Worm (Caenorhabditis elegans) whole organism, L2 larva: Measurements from ENCODE around the gene T28A11.20.

Source experiments
- C34F6.9 ChIP-seq: fragments of 150-350 bp; optimal IDR thresholded peaks from 2 replicates; lab custom pipeline; 2014; ENCODE audit warnings: missing biosample characterization, missing genetic modification characterization
- F13H6.1 ChIP-seq: sonication (generic microtip); optimal IDR thresholded peaks from 2 replicates; lab custom pipeline; 2016; ENCODE audit warnings: missing genetic modification characterization, missing compliant biosample characterization
- R02D3.7 ChIP-seq: fragments of 150-350 bp; optimal IDR thresholded peaks from 2 replicates; lab custom pipeline; 2014; ENCODE audit warnings: missing biosample characterization, missing genetic modification characterization
- Y55F3AM.14 ChIP-seq: fragments of 200-800 bp; sonication (Bioruptor generic); optimal IDR thresholded peaks from 2 replicates; lab custom pipeline; 2018; ENCODE audit warnings: mild to moderate bottlenecking, missing genetic modification characterization, missing compliant biosample characterization
- alr-1 ChIP-seq: fragments of 150-350 bp; optimal IDR thresholded peaks from 2 replicates; lab custom pipeline; 2014; ENCODE audit warnings: missing biosample characterization, missing genetic modification characterization
- aly-2 ChIP-seq: fragments of 150-350 bp; optimal IDR thresholded peaks from 2 replicates; lab custom pipeline; 2014; ENCODE audit warnings: missing biosample characterization, missing genetic modification characterization
- blmp-1 ChIP-seq: sonication (generic microtip); optimal IDR thresholded peaks from 2 replicates; lab custom pipeline; 2017; ENCODE audit warnings: missing genetic modification characterization, mild to moderate bottlenecking, missing compliant biosample characterization, antibody characterized with exemption, moderate library complexity; ENCODE audit not compliant: insufficient read depth
- ceh-82 ChIP-seq: fragments of 150-350 bp; optimal IDR thresholded peaks from 2 replicates; lab custom pipeline; 2014; ENCODE audit warnings: missing biosample characterization, missing genetic modification characterization
- crh-2 ChIP-seq: sonication (generic microtip); optimal IDR thresholded peaks from 2 replicates; lab custom pipeline; 2017; ENCODE audit warnings: missing biosample characterization, missing genetic modification characterization
- egl-27 ChIP-seq: sonication (generic microtip); optimal IDR thresholded peaks from 3 replicates; lab custom pipeline; 2017; ENCODE audit warnings: missing biosample characterization, missing genetic modification reagents, missing genetic modification characterization
- elt-1 ChIP-seq: fragments of 150-350 bp; optimal IDR thresholded peaks from 2 replicates; lab custom pipeline; 2014; ENCODE audit warnings: missing biosample characterization, missing genetic modification characterization
- elt-3 ChIP-seq: sonication (generic microtip); optimal IDR thresholded peaks from 2 replicates; lab custom pipeline; 2017; ENCODE audit warnings: missing biosample characterization, missing genetic modification characterization
- fos-1 ChIP-seq: fragments of 150-350 bp; optimal IDR thresholded peaks from 2 replicates; lab custom pipeline; 2014; ENCODE audit warnings: missing biosample characterization, missing genetic modification characterization
- lin-11 ChIP-seq: fragments of 150-350 bp; sonication (generic microtip); optimal IDR thresholded peaks from 2 replicates; lab custom pipeline; 2014; ENCODE audit warnings: missing biosample characterization, missing genetic modification characterization, inconsistent platforms, mixed read lengths
- lin-13 ChIP-seq: fragments of 150-350 bp; optimal IDR thresholded peaks from 2 replicates; lab custom pipeline; 2014; ENCODE audit warnings: missing biosample characterization, missing genetic modification reagents, missing genetic modification characterization
- lin-39 ChIP-seq: fragments of 150-350 bp; optimal IDR thresholded peaks from 2 replicates; lab custom pipeline; 2014; ENCODE audit warnings: missing biosample characterization, missing genetic modification reagents, missing genetic modification characterization
- mab-5 ChIP-seq: fragments of 150-350 bp; optimal IDR thresholded peaks from 2 replicates; lab custom pipeline; 2014; ENCODE audit warnings: missing biosample characterization, missing genetic modification characterization
- nhr-10 ChIP-seq: sonication (generic microtip); optimal IDR thresholded peaks from 2 replicates; lab custom pipeline; 2017; ENCODE audit warnings: missing biosample characterization, missing genetic modification characterization
- nhr-129 ChIP-seq: fragments of 150-350 bp; optimal IDR thresholded peaks from 2 replicates; lab custom pipeline; 2014; ENCODE audit warnings: missing biosample characterization, missing genetic modification characterization
- nhr-21 ChIP-seq: fragments of 150-350 bp; optimal IDR thresholded peaks from 2 replicates; lab custom pipeline; 2014; ENCODE audit warnings: missing biosample characterization, missing genetic modification characterization
- nhr-25 ChIP-seq: fragments of 150-350 bp; sonication (generic microtip); optimal IDR thresholded peaks from 3 replicates; lab custom pipeline; 2014; ENCODE audit warnings: missing biosample characterization, missing genetic modification characterization
- nhr-6 ChIP-seq: fragments of 150-350 bp; optimal IDR thresholded peaks from 2 replicates; lab custom pipeline; 2014; ENCODE audit warnings: missing biosample characterization, missing genetic modification characterization
- nhr-77 ChIP-seq: fragments of 150-350 bp; optimal IDR thresholded peaks from 2 replicates; lab custom pipeline; 2014; ENCODE audit warnings: missing biosample characterization, missing genetic modification characterization
- peb-1 ChIP-seq: fragments of 150-350 bp; optimal IDR thresholded peaks from 2 replicates; lab custom pipeline; 2014; ENCODE audit warnings: missing biosample characterization, missing genetic modification characterization
- sem-4 ChIP-seq: fragments of 150-350 bp; optimal IDR thresholded peaks from 2 replicates; lab custom pipeline; 2014; ENCODE audit warnings: missing biosample characterization, missing genetic modification reagents, missing genetic modification characterization
- skn-1 ChIP-seq: sonication (generic microtip); optimal IDR thresholded peaks from 2 replicates; lab custom pipeline; 2017; ENCODE audit warnings: missing biosample characterization, missing genetic modification characterization
- sma-3 ChIP-seq: sonication (generic microtip); optimal IDR thresholded peaks from 2 replicates; lab custom pipeline; 2016; ENCODE audit warnings: missing genetic modification reagents, missing genetic modification characterization, missing compliant biosample characterization
- unc-39 ChIP-seq: fragments of 150-350 bp; optimal IDR thresholded peaks from 2 replicates; lab custom pipeline; 2014; ENCODE audit warnings: missing biosample characterization, missing genetic modification characterization
- unc-55 ChIP-seq: fragments of 150-350 bp; sonication (generic microtip); optimal IDR thresholded peaks from 3 replicates; lab custom pipeline; 2014; ENCODE audit warnings: missing biosample characterization, missing genetic modification reagents, missing genetic modification characterization
- unc-62 ChIP-seq: fragments of 150-350 bp; optimal IDR thresholded peaks from 2 replicates; lab custom pipeline; 2014; ENCODE audit warnings: missing biosample characterization, missing genetic modification reagents, missing genetic modification characterization
- zag-1 ChIP-seq: fragments of 150-350 bp; optimal IDR thresholded peaks from 2 replicates; lab custom pipeline; 2014; ENCODE audit warnings: missing biosample characterization, missing genetic modification characterization
- ztf-1 ChIP-seq: fragments of 200-800 bp; sonication (Bioruptor generic); conservative IDR thresholded peaks from 2 replicates; pipeline ENCODE4 v1.3.6; 2022; ENCODE audit warnings: missing genetic modification characterization, missing compliant biosample characterization
- ztf-11 ChIP-seq: sonication (generic microtip); optimal IDR thresholded peaks from 2 replicates; lab custom pipeline; 2017; ENCODE audit warnings: missing biosample characterization, missing genetic modification characterization
- ztf-4 ChIP-seq: fragments of 150-350 bp; optimal IDR thresholded peaks from 2 replicates; lab custom pipeline; 2014; ENCODE audit warnings: missing biosample characterization, missing genetic modification characterization

T28A11.20 gene

ce11 chrV:3289267-3289666 lies 16.2 kb upstream of the T28A11.20 start, which contains the start of gene F35F10.6:
Gene F35F10.6, minus strand, starts transcription at chrV:3289367.
- no peak for TF ChIP-seq R02D3.7 (tag; lab: Kevin White, UChicago)
- TF ChIP-seq lin-11 (tag; lab: Kevin White, UChicago): no peak
- TF ChIP-seq elt-1 (tag; lab: Kevin White, UChicago): no peak
- TF ChIP-seq F13H6.1 (tag; lab: Kevin White, UChicago): no peak

DNA sequence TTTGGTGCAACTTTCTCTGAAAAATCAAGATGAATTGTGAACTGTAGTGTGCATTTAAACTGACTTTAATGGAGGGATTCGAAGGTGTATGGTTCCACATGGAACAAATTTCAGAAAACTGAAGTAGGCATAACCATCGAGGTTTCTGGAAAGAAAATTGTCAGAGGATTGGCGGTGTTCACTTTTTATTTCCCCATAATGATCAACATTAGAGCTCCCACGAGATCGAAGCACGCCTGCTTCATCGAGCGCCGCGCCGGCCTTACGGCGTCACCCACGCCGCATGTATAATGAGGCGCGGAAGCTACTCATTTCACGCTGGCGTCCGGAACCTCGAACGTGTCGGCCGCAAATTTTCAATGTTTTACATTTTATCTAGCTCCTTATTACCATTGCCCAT lies 15.1 kb upstream of the T28A11.20 start:
- no peak for TF ChIP-seq sem-4
- no peak for TF ChIP-seq alr-1
- no peak for TF ChIP-seq ceh-82
- TF ChIP-seq lin-39: no peak
- no peak for TF ChIP-seq lin-11 (tag; lab: Kevin White, UChicago)
- no peak for TF ChIP-seq elt-1 (tag; lab: Kevin White, UChicago)
- no peak for TF ChIP-seq blmp-1
- no peak for TF ChIP-seq ztf-4
- no peak for TF ChIP-seq egl-27 (tag; lab: Kevin White, UChicago)
- TF ChIP-seq nhr-25 (tag; lab: Kevin White, UChicago): no peak
- no peak for TF ChIP-seq ztf-1 (GFP tag; lab: Robert Waterston, UW)
- TF ChIP-seq nhr-129 (tag; lab: Kevin White, UChicago): no peak
- TF ChIP-seq unc-39 (tag; lab: Kevin White, UChicago): no peak
- TF ChIP-seq skn-1 (tag; lab: Kevin White, UChicago): no peak
- TF ChIP-seq unc-62 (GFP tag; lab: Kevin White, UChicago): no peak
- no peak for TF ChIP-seq crh-2
- TF ChIP-seq nhr-21 (tag; lab: Kevin White, UChicago): no peak
- no peak for TF ChIP-seq nhr-6 (tag; lab: Kevin White, UChicago)
- TF ChIP-seq aly-2 (tag; lab: Kevin White, UChicago): no peak

DNA sequence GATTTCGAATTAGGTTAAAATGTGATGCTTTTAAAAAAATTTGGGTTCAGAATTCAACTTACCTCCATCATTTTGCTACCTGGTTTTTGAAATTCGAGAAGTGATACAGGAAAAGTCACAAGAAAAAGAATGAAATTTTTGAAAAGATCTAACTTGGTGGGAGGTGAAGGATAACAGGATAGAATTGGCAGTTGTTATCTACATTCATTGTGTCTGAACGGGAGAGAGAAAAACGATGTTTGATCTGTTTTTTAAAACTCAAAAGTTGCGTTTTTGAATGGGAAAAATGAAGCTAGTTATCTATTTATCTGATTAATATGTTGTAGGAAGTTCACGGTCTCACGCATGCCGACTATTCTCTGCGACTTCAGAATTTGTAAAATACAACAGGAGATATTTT lies 14.3 kb upstream of the T28A11.20 start, which contains the start of gene F35F10.7:
F35F10.7 (minus strand) TSS at position 101 of the 400 bp plus-strand sequence.
- TF ChIP-seq nhr-21 (tag; lab: Kevin White, UChicago) (no peak), zag-1 (tag; lab: Kevin White, UChicago) (no peak), R02D3.7 (tag; lab: Kevin White, UChicago) (no peak)

- TF ChIP-seq ztf-4 (no peak), sma-3 (GFP tag; lab: Kevin White, UChicago) (no peak), unc-62 (GFP tag; lab: Kevin White, UChicago) (no peak), lin-13 (GFP tag; lab: Kevin White, UChicago) (no peak), unc-39 (tag; lab: Kevin White, UChicago) (no peak), lin-11 (tag; lab: Kevin White, UChicago) (no peak), mab-5 (tag; lab: Kevin White, UChicago) (no peak), C34F6.9 (tag; lab: Kevin White, UChicago) (no peak), Y55F3AM.14 (GFP tag; lab: Kevin White, UChicago) (no peak), lin-39 (no peak), ceh-82 (no peak), skn-1 (tag; lab: Kevin White, UChicago) (no peak), ztf-11 (tag; lab: Kevin White, UChicago) (no peak)
Observed at ce11 chrV:3284629-3285028, 11.6 kb upstream of the T28A11.20 start, which contains the start of gene F35F10.5. Gene F35F10.5, plus strand, starts transcription at chrV:3284929.

DNA sequence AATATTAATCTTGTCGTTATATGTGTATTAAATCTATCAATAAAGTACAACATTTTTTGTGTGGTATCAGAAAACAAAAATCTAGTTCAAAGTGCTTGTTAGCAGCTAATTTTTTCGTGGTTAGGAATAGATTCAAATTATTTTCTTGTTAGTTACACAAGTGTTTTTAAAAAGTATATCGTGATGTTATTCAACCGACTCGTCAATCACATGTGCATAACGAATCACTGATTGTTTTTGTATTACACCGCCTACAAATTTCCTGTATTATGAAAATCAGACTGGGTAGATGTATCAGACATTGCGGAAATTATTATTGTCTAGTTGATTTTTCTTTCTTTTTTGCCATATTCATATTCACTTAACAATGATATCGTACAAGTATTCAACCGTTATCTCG lies 9.9 kb upstream of the T28A11.20 start, which contains the start of gene str-64:
str-64 (plus strand) TSS at position 301 of the 400 bp plus-strand sequence.
- TF ChIP-seq C34F6.9 (tag; lab: Kevin White, UChicago) (no peak), unc-55 (no peak), lin-13 (GFP tag; lab: Kevin White, UChicago) (no peak), nhr-25 (tag; lab: Kevin White, UChicago) (no peak), peb-1 (tag; lab: Kevin White, UChicago) (no peak), nhr-6 (tag; lab: Kevin White, UChicago) (no peak), ztf-4 (no peak), egl-27 (tag; lab: Kevin White, UChicago) (no peak), unc-62 (GFP tag; lab: Kevin White, UChicago) (no peak), elt-1 (tag; lab: Kevin White, UChicago) (no peak), nhr-21 (tag; lab: Kevin White, UChicago) (no peak), blmp-1 (no peak), fos-1 (tag; lab: Kevin White, UChicago) (no peak), elt-3 (tag; lab: Kevin White, UChicago) (no peak), nhr-129 (tag; lab: Kevin White, UChicago) (no peak), ztf-1 (GFP tag; lab: Robert Waterston, UW) (no peak), crh-2 (no peak), nhr-77 (tag; lab: Kevin White, UChicago) (no peak), R02D3.7 (tag; lab: Kevin White, UChicago) (no peak), nhr-10 (tag; lab: Kevin White, UChicago) (no peak)
